Fruit fly (Drosophila melanogaster) whole organism, embryonic: Measurements from ENCODE around the gene SamDC.

ENCODE experiments used
- CG1024 ChIP-seq: fragments of 200-800 bp; sonication (Bioruptor generic); IDR thresholded peaks from 2 replicates; pipeline ENCODE4 v1.3.6; 2022; ENCODE audit warnings: missing biosample characterization, missing genetic modification characterization
- CG10267 ChIP-seq: fragments of 200-800 bp; sonication (Bioruptor generic); optimal IDR thresholded peaks from 2 replicates; lab custom pipeline; 2018; ENCODE audit warnings: missing biosample characterization, mild to moderate bottlenecking, missing genetic modification characterization, moderate library complexity
- CG10274 ChIP-seq: fragments of 200-800 bp; sonication (Bioruptor generic); optimal IDR thresholded peaks from 3 replicates; lab custom pipeline; 2017; ENCODE audit warnings: missing biosample characterization, mild to moderate bottlenecking, missing genetic modification characterization
- CG10565 ChIP-seq: fragments of 200-800 bp; sonication (Bioruptor generic); optimal IDR thresholded peaks from 3 replicates; lab custom pipeline; 2016; ENCODE audit warnings: missing biosample characterization, mild to moderate bottlenecking, missing genetic modification characterization
- CG10959 ChIP-seq: fragments of 200-800 bp; sonication (Bioruptor generic); IDR thresholded peaks from 2 replicates; pipeline ENCODE4 v1.3.6; 2022; ENCODE audit warnings: missing biosample characterization, missing genetic modification characterization
- CG13424 ChIP-seq: fragments of 200-800 bp; sonication (Bioruptor generic); optimal IDR thresholded peaks from 2 replicates; lab custom pipeline; 2019; ENCODE audit warnings: missing biosample characterization, mild to moderate bottlenecking, missing genetic modification characterization, moderate library complexity
- CG14860 ChIP-seq: fragments of 200-800 bp; sonication (Bioruptor generic); IDR thresholded peaks from 3 replicates; pipeline ENCODE4 v1.3.6; 2022; ENCODE audit warnings: missing biosample characterization, missing genetic modification characterization; ENCODE audit not compliant: partially characterized antibody
- CG17186 ChIP-seq: fragments of 200-800 bp; sonication (Bioruptor generic); optimal IDR thresholded peaks from 3 replicates; lab custom pipeline; 2017; ENCODE audit warnings: missing biosample characterization, missing genetic modification reagents, missing genetic modification characterization
- CG17612 ChIP-seq: fragments of 200-800 bp; sonication (Bioruptor generic); IDR thresholded peaks from 2 replicates; pipeline ENCODE4 v1.3.6; 2022; ENCODE audit warnings: missing biosample characterization, missing genetic modification characterization
- CG18619 ChIP-seq: fragments of 200-800 bp; sonication (Bioruptor generic); optimal IDR thresholded peaks from 3 replicates; lab custom pipeline; 2017; ENCODE audit warnings: missing biosample characterization, mild to moderate bottlenecking, missing genetic modification characterization
- CG18764 ChIP-seq: fragments of 200-800 bp; sonication (Bioruptor generic); optimal IDR thresholded peaks from 3 replicates; lab custom pipeline; 2016; ENCODE audit warnings: missing biosample characterization, missing genetic modification characterization
- CG32772 ChIP-seq: fragments of 200-800 bp; sonication (Bioruptor generic); IDR thresholded peaks from 2 replicates; pipeline ENCODE4 v1.3.6; 2022; ENCODE audit warnings: missing biosample characterization, missing genetic modification characterization
- CG33557 ChIP-seq: fragments of 200-800 bp; sonication (Bioruptor generic); optimal IDR thresholded peaks from 2 replicates; lab custom pipeline; 2019; ENCODE audit warnings: missing biosample characterization, mild to moderate bottlenecking, missing genetic modification characterization, moderate library complexity
- CG3726 ChIP-seq: fragments of 200-800 bp; sonication (Bioruptor generic); IDR thresholded peaks from 3 replicates; pipeline ENCODE4, ENCODE4 v1.3.6; 2022; ENCODE audit warnings: missing biosample characterization, missing genetic modification characterization
- CG5245 ChIP-seq: fragments of 200-800 bp; sonication (Bioruptor generic); optimal IDR thresholded peaks from 3 replicates; lab custom pipeline; 2016; ENCODE audit warnings: missing biosample characterization, missing genetic modification characterization
- CG6272 ChIP-seq: fragments of 200-800 bp; sonication (Bioruptor generic); IDR thresholded peaks from 2 replicates; pipeline ENCODE4 v1.3.6; 2022; ENCODE audit warnings: missing biosample characterization, missing genetic modification characterization
- CG7271 ChIP-seq: fragments of 200-800 bp; sonication (Bioruptor generic); optimal IDR thresholded peaks from 2 replicates; lab custom pipeline; 2018; ENCODE audit warnings: missing biosample characterization, mild to moderate bottlenecking, missing genetic modification characterization, moderate library complexity
- CG7745 ChIP-seq: fragments of 200-800 bp; sonication (Bioruptor generic); optimal IDR thresholded peaks from 2 replicates; lab custom pipeline; 2018; ENCODE audit warnings: missing biosample characterization, mild to moderate bottlenecking, missing genetic modification characterization, moderate library complexity
- CG7839 ChIP-seq: fragments of 200-800 bp; sonication (Bioruptor generic); optimal IDR thresholded peaks from 3 replicates; lab custom pipeline; 2018; ENCODE audit warnings: missing biosample characterization, mild to moderate bottlenecking, missing genetic modification characterization, moderate library complexity
- CG7928 ChIP-seq: fragments of 200-800 bp; sonication (Bioruptor generic); optimal IDR thresholded peaks from 2 replicates; lab custom pipeline; 2017; ENCODE audit warnings: missing biosample characterization, mild to moderate bottlenecking, missing genetic modification characterization
- CG9797 ChIP-seq: fragments of 200-800 bp; sonication (Bioruptor generic); optimal IDR thresholded peaks from 3 replicates; lab custom pipeline; 2018; ENCODE audit warnings: missing biosample characterization, mild to moderate bottlenecking, missing genetic modification characterization
- E2f1 ChIP-seq: fragments of 200-800 bp; sonication (Bioruptor generic); IDR thresholded peaks from 2 replicates; pipeline ENCODE4 v1.3.6; 2022; ENCODE audit warnings: missing biosample characterization, missing genetic modification characterization
- E2f2 ChIP-seq: fragments of 200-800 bp; sonication (Bioruptor generic); IDR thresholded peaks from 2 replicates; pipeline ENCODE4 v1.3.6; 2022; ENCODE audit warnings: missing biosample characterization, missing genetic modification characterization
- Elba2 ChIP-seq: fragments of 200-800 bp; sonication (Bioruptor generic); optimal IDR thresholded peaks from 3 replicates; lab custom pipeline; 2016; ENCODE audit warnings: missing biosample characterization, missing genetic modification characterization
- HLH4C ChIP-seq: fragments of 200-800 bp; sonication (Bioruptor generic); IDR thresholded peaks from 3 replicates; pipeline ENCODE4 v1.3.6; 2022; ENCODE audit warnings: missing biosample characterization, missing genetic modification characterization; ENCODE audit not compliant: partially characterized antibody
- HLH54F ChIP-seq: fragments of 200-800 bp; sonication (Bioruptor generic); optimal IDR thresholded peaks from 3 replicates; lab custom pipeline; 2016; ENCODE audit warnings: missing biosample characterization, missing genetic modification characterization
- HLHmδ ChIP-seq: fragments of 200-800 bp; sonication (Bioruptor generic); optimal IDR thresholded peaks from 2 replicates; lab custom pipeline; 2018; ENCODE audit warnings: missing biosample characterization, mild to moderate bottlenecking, missing genetic modification characterization, moderate library complexity
- Hr3 ChIP-seq: fragments of 200-800 bp; sonication (Bioruptor generic); optimal IDR thresholded peaks from 3 replicates; lab custom pipeline; 2016; ENCODE audit warnings: missing biosample characterization, missing genetic modification characterization
- MESR4 ChIP-seq: fragments of 200-800 bp; sonication (Bioruptor generic); optimal IDR thresholded peaks from 2 replicates; lab custom pipeline; 2018; ENCODE audit warnings: missing biosample characterization, mild to moderate bottlenecking, missing genetic modification characterization, moderate library complexity
- MTF-1 ChIP-seq: fragments of 200-800 bp; sonication (Bioruptor generic); optimal IDR thresholded peaks from 2 replicates; lab custom pipeline; 2018; ENCODE audit warnings: missing biosample characterization, mild to moderate bottlenecking, missing genetic modification characterization, borderline replicate concordance
- NK7.1 ChIP-seq: fragments of 200-800 bp; sonication (Bioruptor generic); optimal IDR thresholded peaks from 3 replicates; lab custom pipeline; 2016; ENCODE audit warnings: missing biosample characterization, missing genetic modification characterization
- Opbp ChIP-seq: fragments of 200-800 bp; sonication (Bioruptor generic); IDR thresholded peaks from 3 replicates; pipeline ENCODE4 v1.3.6; 2022; ENCODE audit warnings: missing biosample characterization, missing genetic modification characterization; ENCODE audit not compliant: partially characterized antibody
- Rfx ChIP-seq: fragments of 200-800 bp; sonication (Bioruptor generic); IDR thresholded peaks from 2 replicates; pipeline ENCODE4 v1.3.6; 2022; ENCODE audit warnings: missing biosample characterization, missing genetic modification characterization
- Sox100B ChIP-seq: fragments of 200-800 bp; sonication (Bioruptor generic); optimal IDR thresholded peaks from 3 replicates; lab custom pipeline; 2018; ENCODE audit warnings: missing biosample characterization, mild to moderate bottlenecking, missing genetic modification characterization
- Trl ChIP-seq, 3 experiments: fragments of >200 bp in 2 of 3; fragments of 200-800 bp in 1 of 3; sonication (Bioruptor generic) in 1 of 3; optimal IDR thresholded peaks; 2 replicates in 1 of 3; 3 replicates in 2 of 3; lab custom pipeline; 2016 to 2017; ENCODE audit warnings: missing biosample characterization in 1 of 3, missing genetic modification characterization in 1 of 3
- Xrp1 ChIP-seq: fragments of 200-800 bp; sonication (Bioruptor generic); IDR thresholded peaks from 2 replicates; pipeline ENCODE4 v1.3.6; 2022; ENCODE audit warnings: missing biosample characterization, missing genetic modification characterization
- crol ChIP-seq: fragments of 200-800 bp; sonication (Bioruptor generic); IDR thresholded peaks from 2 replicates; pipeline ENCODE4 v1.3.6; 2022; ENCODE audit warnings: missing biosample characterization, missing genetic modification characterization
- gcm ChIP-seq: fragments of 200-800 bp; sonication (Bioruptor generic); optimal IDR thresholded peaks from 2 replicates; lab custom pipeline; 2019; ENCODE audit warnings: missing biosample characterization, mild to moderate bottlenecking, missing genetic modification characterization, moderate library complexity
- gsb-n ChIP-seq: fragments of 200-800 bp; sonication (Bioruptor generic); optimal IDR thresholded peaks from 3 replicates; lab custom pipeline; 2018; ENCODE audit warnings: missing biosample characterization, mild to moderate bottlenecking, missing genetic modification characterization
- h ChIP-seq: fragments of >200 bp; optimal IDR thresholded peaks from 2 replicates; lab custom pipeline; 2017
- kni ChIP-seq: fragments of 200-800 bp; sonication (Bioruptor generic); optimal IDR thresholded peaks from 3 replicates; lab custom pipeline; 2017; ENCODE audit warnings: mild to moderate bottlenecking, missing biosample characterization, missing genetic modification reagents, missing genetic modification characterization
- nerfin-1 ChIP-seq: fragments of 200-800 bp; sonication (Bioruptor generic); optimal IDR thresholded peaks from 3 replicates; lab custom pipeline; 2019; ENCODE audit warnings: missing biosample characterization, mild to moderate bottlenecking, missing genetic modification characterization, moderate library complexity
- nerfin-2 ChIP-seq: fragments of 200-800 bp; sonication (Bioruptor generic); IDR thresholded peaks from 2 replicates; pipeline ENCODE4 v1.3.6; 2022; ENCODE audit warnings: missing biosample characterization, missing genetic modification characterization; ENCODE audit not compliant: partially characterized antibody
- nom ChIP-seq: fragments of 200-800 bp; sonication (Bioruptor generic); optimal IDR thresholded peaks from 2 replicates; lab custom pipeline; 2017; ENCODE audit warnings: missing biosample characterization, missing genetic modification characterization, mild to moderate bottlenecking, moderate library complexity, missing genetic modification reagents
- schlank ChIP-seq: fragments of 200-800 bp; sonication (Bioruptor generic); optimal IDR thresholded peaks from 2 replicates; lab custom pipeline; 2018; ENCODE audit warnings: missing biosample characterization, mild to moderate bottlenecking, missing genetic modification characterization
- tll ChIP-seq, 2 experiments: fragments of 200-800 bp in 1 of 2; fragments of >200 bp in 1 of 2; sonication (Bioruptor generic) in 1 of 2; optimal IDR thresholded peaks; 2 replicates each; lab custom pipeline; 2017 to 2019; ENCODE audit warnings: missing biosample characterization in 2 of 2, missing genetic modification characterization in 2 of 2, mild to moderate bottlenecking in 1 of 2, moderate library complexity in 1 of 2
- vvl ChIP-seq: fragments of 200-800 bp; sonication (Bioruptor generic); IDR thresholded peaks from 2 replicates; pipeline ENCODE4 v1.3.6; 2022; ENCODE audit warnings: missing biosample characterization, missing genetic modification characterization
- wek ChIP-seq: fragments of 200-800 bp; sonication (Bioruptor generic); optimal IDR thresholded peaks from 3 replicates; lab custom pipeline; 2018; ENCODE audit warnings: missing biosample characterization, mild to moderate bottlenecking, missing genetic modification characterization, moderate library complexity
- zfh1 ChIP-seq: fragments of 200-800 bp; sonication (Bioruptor generic); IDR thresholded peaks from 3 replicates; pipeline ENCODE4 v1.3.6; 2022; ENCODE audit warnings: missing biosample characterization, missing genetic modification characterization

The SamDC gene

DNA sequence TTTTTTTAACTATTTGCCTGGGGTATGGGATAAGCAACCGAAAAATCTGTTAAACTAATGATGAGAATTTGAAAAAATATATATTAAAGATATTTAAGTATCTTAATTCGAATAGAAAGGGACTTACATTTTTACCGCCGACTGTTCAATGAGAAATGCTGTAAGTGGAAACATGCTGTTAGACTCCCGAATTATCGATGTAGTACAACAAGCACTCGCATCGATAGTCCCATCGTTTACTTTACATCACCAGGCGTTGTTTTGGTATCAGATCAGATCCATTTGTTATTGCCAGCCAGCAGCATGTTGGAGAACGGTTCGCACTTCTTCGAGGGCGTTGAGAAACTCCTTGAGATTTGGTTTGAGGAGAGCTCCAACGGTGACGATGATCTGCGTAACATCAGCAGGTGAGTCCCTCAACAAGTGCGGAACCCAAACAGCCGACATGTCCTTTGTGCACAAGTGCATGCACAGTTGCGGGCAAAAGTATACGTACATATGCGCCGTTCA, at the start of gene SamDC (continued):
- TF ChIP-seq HLH4C (GFP tag; lab: Robert Waterston, UW) (peak; percentile 76), CG3726 (GFP tag; lab: Robert Waterston, UW) (no peak), Hr3 (GFP tag; lab: Kevin White, UChicago) (peak; percentile 37), CG33557 (GFP tag; lab: Kevin White, UChicago) (no peak), E2f2 (peak; percentile 42), zfh1 (GFP tag; lab: Robert Waterston, UW) (peak; percentile 37; the same call in 1 of the 3 replicates), CG5245 (GFP tag; lab: Kevin White, UChicago) (peak; percentile 14), CG7839 (tag; lab: Kevin White, UChicago) (peak; percentile 52), CG7745 (tag; lab: Kevin White, UChicago) (peak; percentile 54), CG10959 (no peak), CG10274 (GFP tag; lab: Kevin White, UChicago) (no peak), vvl (GFP tag; lab: Robert Waterston, UW) (peak; percentile 75), CG7271 (tag; lab: Kevin White, UChicago) (no peak), CG6272 (no peak), HLHmδ (GFP tag; lab: Kevin White, UChicago) (peak; percentile 46), Elba2 (no peak), CG1024 (GFP tag; lab: Robert Waterston, UW) (peak; percentile 95), crol (GFP tag; lab: Robert Waterston, UW) (no peak), Trl (optimal IDR thresholded peaks at IDR 0.05; lab: Kevin White, UChicago) (no peak), Trl (GFP tag; optimal IDR thresholded peaks at IDR 0.05; lab: Kevin White, UChicago) (peak; percentile 58), CG14860 (GFP tag; lab: Robert Waterston, UW) (peak; percentile 61), HLH54F (GFP tag; lab: Kevin White, UChicago) (peak; percentile 23), CG18619 (GFP tag; lab: Kevin White, UChicago) (no peak), CG10267 (peak; percentile 58), CG10565 (no peak), NK7.1 (peak; percentile 27), gcm (GFP tag; lab: Kevin White, UChicago) (no peak), schlank (peak; percentile 35), Rfx (GFP tag; lab: Robert Waterston, UW) (peak; percentile 69), Opbp (GFP tag; lab: Robert Waterston, UW) (peak; percentile 83), CG13424 (tag; lab: Kevin White, UChicago) (peak; percentile 59), CG7928 (GFP tag; lab: Kevin White, UChicago) (no peak), h (lab: Kevin White, UChicago) (no peak), gsb-n (tag; lab: Kevin White, UChicago) (peak; percentile 24), CG18764 (GFP tag; lab: Kevin White, UChicago) (peak; percentile 5), CG9797 (GFP tag; lab: Kevin White, UChicago) (peak; percentile 44), kni (GFP tag; lab: Kevin White, UChicago) (no peak), E2f1 (GFP tag; lab: Robert Waterston, UW) (no peak), MTF-1 (GFP tag; lab: Kevin White, UChicago) (no peak), MESR4 (GFP tag; lab: Kevin White, UChicago) (peak; percentile 88), nerfin-2 (GFP tag; lab: Robert Waterston, UW) (peak; percentile 59; the same call in 1 of the 2 replicates), tll (GFP tag; optimal IDR thresholded peaks at IDR 0.05; lab: Kevin White, UChicago) (no peak), Xrp1 (GFP tag; lab: Robert Waterston, UW) (peak; percentile 32; the same call in 1 of the 2 replicates), CG32772 (GFP tag; lab: Robert Waterston, UW) (no peak), CG17186 (no peak), nom (GFP tag; lab: Kevin White, UChicago) (no peak), CG17612 (GFP tag; lab: Robert Waterston, UW) (no peak), Sox100B (GFP tag; lab: Kevin White, UChicago) (peak; percentile 17), wek (peak; percentile 13), nerfin-1 (tag; lab: Kevin White, UChicago) (no peak)
